Worm (Caenorhabditis elegans): ENCODE data around the gene F46B6.4.

DNA sequence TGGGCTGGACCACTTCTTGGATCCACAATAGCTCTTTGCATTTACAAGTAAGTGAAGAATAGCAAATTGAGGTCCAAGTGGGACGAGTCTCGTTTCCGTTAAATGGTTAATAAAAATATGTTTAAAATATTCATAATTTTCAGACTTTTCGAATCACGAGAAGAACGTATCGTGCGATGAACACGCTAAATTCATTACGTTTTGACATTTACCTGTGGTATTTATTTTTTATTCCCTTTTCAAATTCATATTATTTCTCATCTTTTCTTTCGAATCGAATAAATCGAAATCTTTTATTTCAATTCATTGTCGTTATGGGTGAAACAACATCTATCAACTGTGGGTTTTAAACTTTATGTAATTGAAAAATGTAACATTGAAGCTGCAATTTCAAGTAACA lies 39.9 kb downstream of the F46B6.4 start, which contains the start of gene marc-1:
- TF ChIP-seq ztf-11 (tag; optimal IDR thresholded peaks at IDR 0.05) (no peak), unc-62 (GFP tag; optimal IDR thresholded peaks at IDR 0.05) (no peak), nhr-237 (tag; optimal IDR thresholded peaks at IDR 0.05) (no peak), ceh-43 (GFP tag; optimal IDR thresholded peaks at IDR 0.05) (no peak), lsy-2 (tag; optimal IDR thresholded peaks at IDR 0.05) (no peak), pha-4 (tag; optimal IDR thresholded peaks at IDR 0.05) (no peak), sem-2 (GFP tag; optimal IDR thresholded peaks at IDR 0.05) (no peak), mab-5 (tag; optimal IDR thresholded peaks at IDR 0.05) (no peak), lin-32 (GFP tag; optimal IDR thresholded peaks at IDR 0.05) (no peak), elt-3 (tag; optimal IDR thresholded peaks at IDR 0.05) (no peak), mls-2 (tag; optimal IDR thresholded peaks at IDR 0.05) (no peak)

Data from whole organism, mixed stage, embryonic.